Fruit fly (Drosophila melanogaster): ENCODE data around the gene CG7715.

- TF ChIP-seq pad (GFP tag; optimal IDR thresholded peaks at IDR 0.05) (no peak), Mnt (GFP tag; optimal IDR thresholded peaks at IDR 0.05) (no peak), kay (GFP tag; ENCODE audit: borderline replicate concordance) (no peak), CG14711 (tag; optimal IDR thresholded peaks at IDR 0.05) (no peak), CG5204 (GFP tag; optimal IDR thresholded peaks at IDR 0.05) (no peak), CG1620 (GFP tag; optimal IDR thresholded peaks at IDR 0.05) (no peak), cic (GFP tag; optimal IDR thresholded peaks at IDR 0.05) (no peak), ovo (GFP tag; optimal IDR thresholded peaks at IDR 0.05) (no peak), CG11617 (GFP tag; optimal IDR thresholded peaks at IDR 0.05) (no peak), CG7045 (GFP tag; optimal IDR thresholded peaks at IDR 0.05) (no peak)
These were observed 10.6 kb upstream of the CG7715 start for dm6 chr3R:18738705-18739434.

Data from whole organism, adult.